Worm (Caenorhabditis elegans) whole organism, L2 larva: Measurements from ENCODE around the gene F11D5.7.

Source experiments
- elt-3 ChIP-seq: sonication (generic microtip); optimal IDR thresholded peaks from 2 replicates; lab custom pipeline; 2017; ENCODE audit warnings: missing biosample characterization, missing genetic modification characterization
- lin-39 ChIP-seq: fragments of 150-350 bp; optimal IDR thresholded peaks from 2 replicates; lab custom pipeline; 2014; ENCODE audit warnings: missing biosample characterization, missing genetic modification reagents, missing genetic modification characterization
- nhr-11 ChIP-seq: fragments of 150-350 bp; optimal IDR thresholded peaks from 2 replicates; lab custom pipeline; 2014; ENCODE audit warnings: missing biosample characterization, missing genetic modification characterization
- nhr-23 ChIP-seq: fragments of 150-350 bp; optimal IDR thresholded peaks from 2 replicates; lab custom pipeline; 2014; ENCODE audit warnings: missing biosample characterization, missing genetic modification reagents, missing genetic modification characterization
- nhr-237 ChIP-seq: fragments of 150-350 bp; optimal IDR thresholded peaks from 2 replicates; lab custom pipeline; 2014; ENCODE audit warnings: missing biosample characterization, missing genetic modification characterization
- nhr-25 ChIP-seq: fragments of 150-350 bp; sonication (generic microtip); optimal IDR thresholded peaks from 3 replicates; lab custom pipeline; 2014; ENCODE audit warnings: missing biosample characterization, missing genetic modification characterization
- snpc-4 ChIP-seq: fragments of 150-350 bp; optimal IDR thresholded peaks from 2 replicates; lab custom pipeline; 2014; ENCODE audit warnings: missing biosample characterization, missing genetic modification characterization
- ztf-1 ChIP-seq: fragments of 200-800 bp; sonication (Bioruptor generic); conservative IDR thresholded peaks from 2 replicates; pipeline ENCODE4 v1.3.6; 2022; ENCODE audit warnings: missing genetic modification characterization, missing compliant biosample characterization

ce11 chrX:3313939-3314338 lies 9.8 kb downstream of the F11D5.7 start:
- TF ChIP-seq snpc-4 (tag; lab: Kevin White, UChicago) (no peak), nhr-237 (tag; lab: Kevin White, UChicago) (no peak), nhr-25 (tag; lab: Kevin White, UChicago) (no peak), nhr-23 (tag; lab: Kevin White, UChicago) (no peak), lin-39 (no peak), elt-3 (tag; lab: Kevin White, UChicago) (no peak), ztf-1 (GFP tag; lab: Robert Waterston, UW) (no peak), nhr-11 (no peak)
